Fruit fly (Drosophila melanogaster) whole organism, embryonic: Measurements from ENCODE around the gene ABCB7.

Experiments
- Atf-2 ChIP-seq: fragments of 200-800 bp; sonication (Bioruptor generic); optimal IDR thresholded peaks from 2 replicates; lab custom pipeline; 2016; ENCODE audit warnings: missing biosample characterization, missing genetic modification characterization
- BtbVII ChIP-seq: fragments of 200-800 bp; sonication (Bioruptor generic); optimal IDR thresholded peaks from 3 replicates; lab custom pipeline; 2017; ENCODE audit warnings: missing biosample characterization, mild to moderate bottlenecking, missing genetic modification characterization
- CG10147 ChIP-seq: fragments of 200-800 bp; sonication (Bioruptor generic); optimal IDR thresholded peaks from 2 replicates; lab custom pipeline; 2019; ENCODE audit warnings: missing biosample characterization, mild to moderate bottlenecking, missing genetic modification characterization, moderate library complexity
- CG10979 ChIP-seq: fragments of 200-800 bp; sonication (Bioruptor generic); optimal IDR thresholded peaks from 2 replicates; lab custom pipeline; 2018; ENCODE audit warnings: missing biosample characterization, mild to moderate bottlenecking, missing genetic modification characterization, moderate library complexity
- CG11247 ChIP-seq: fragments of 200-800 bp; sonication (Bioruptor generic); IDR thresholded peaks from 2 replicates; pipeline ENCODE4 v1.3.6; 2022; ENCODE audit warnings: missing biosample characterization, missing genetic modification characterization
- CG11456 ChIP-seq: fragments of 200-800 bp; sonication (Bioruptor generic); IDR thresholded peaks from 3 replicates; pipeline ENCODE4 v1.3.6; 2022; ENCODE audit warnings: missing biosample characterization, missing genetic modification characterization
- CG13287 ChIP-seq: fragments of 200-800 bp; sonication (Bioruptor generic); IDR thresholded peaks from 2 replicates; pipeline ENCODE4 v1.3.6; 2022; ENCODE audit warnings: missing biosample characterization, missing genetic modification characterization; ENCODE audit not compliant: partially characterized antibody
- CG16863 ChIP-seq: fragments of 200-800 bp; sonication (Bioruptor generic); optimal IDR thresholded peaks from 3 replicates; lab custom pipeline; 2016; ENCODE audit warnings: missing biosample characterization, missing genetic modification characterization
- CG1832 ChIP-seq: fragments of 200-800 bp; sonication (Bioruptor generic); optimal IDR thresholded peaks from 2 replicates; lab custom pipeline; 2017; ENCODE audit warnings: missing biosample characterization, mild to moderate bottlenecking, missing genetic modification characterization, inconsistent platforms
- CG18764 ChIP-seq: fragments of 200-800 bp; sonication (Bioruptor generic); optimal IDR thresholded peaks from 3 replicates; lab custom pipeline; 2016; ENCODE audit warnings: missing biosample characterization, missing genetic modification characterization
- CG2875 ChIP-seq: fragments of 200-800 bp; sonication (Bioruptor generic); optimal IDR thresholded peaks from 2 replicates; lab custom pipeline; 2017; ENCODE audit warnings: missing biosample characterization, mild to moderate bottlenecking, missing genetic modification characterization, missing genetic modification reagents
- CG31224 ChIP-seq: fragments of 200-800 bp; sonication (Bioruptor generic); IDR thresholded peaks from 2 replicates; pipeline ENCODE4 v1.3.6; 2022; ENCODE audit warnings: missing biosample characterization, missing genetic modification characterization
- CG3838 ChIP-seq: fragments of 200-800 bp; sonication (Bioruptor generic); optimal IDR thresholded peaks from 3 replicates; lab custom pipeline; 2016; ENCODE audit warnings: missing biosample characterization, missing genetic modification characterization
- CG43689 ChIP-seq: fragments of 200-800 bp; sonication (Bioruptor generic); IDR thresholded peaks from 2 replicates; pipeline ENCODE4 v1.3.6; 2022; ENCODE audit warnings: missing biosample characterization, missing genetic modification characterization
- CG4707 ChIP-seq: fragments of 200-800 bp; sonication (Bioruptor generic); optimal IDR thresholded peaks from 2 replicates; lab custom pipeline; 2018; ENCODE audit warnings: missing biosample characterization, mild to moderate bottlenecking, missing genetic modification characterization, moderate library complexity
- CG6791 ChIP-seq: fragments of 200-800 bp; sonication (Bioruptor generic); IDR thresholded peaks from 3 replicates; pipeline ENCODE4 v1.3.6; 2022; ENCODE audit warnings: missing biosample characterization, missing genetic modification characterization; ENCODE audit not compliant: partially characterized antibody
- CG8359 ChIP-seq: fragments of 200-800 bp; sonication (Bioruptor generic); optimal IDR thresholded peaks from 2 replicates; lab custom pipeline; 2017; ENCODE audit warnings: missing biosample characterization, mild to moderate bottlenecking, missing genetic modification characterization, borderline replicate concordance
- CG9437 ChIP-seq: fragments of 200-800 bp; sonication (Bioruptor generic); optimal IDR thresholded peaks from 2 replicates; lab custom pipeline; 2018; ENCODE audit warnings: missing biosample characterization, mild to moderate bottlenecking, missing genetic modification characterization
- CoRest ChIP-seq: fragments of 200-800 bp; sonication (Bioruptor generic); optimal IDR thresholded peaks from 3 replicates; lab custom pipeline; 2018; ENCODE audit warnings: missing biosample characterization, mild to moderate bottlenecking, missing genetic modification characterization, moderate library complexity
- D19B ChIP-seq: fragments of 200-800 bp; sonication (Bioruptor generic); optimal IDR thresholded peaks from 2 replicates; lab custom pipeline; 2017; ENCODE audit warnings: missing biosample characterization, mild to moderate bottlenecking, missing genetic modification characterization
- Dbx ChIP-seq: fragments of 200-800 bp; sonication (Bioruptor generic); IDR thresholded peaks from 3 replicates; pipeline ENCODE4 v1.3.6; 2022; ENCODE audit warnings: missing biosample characterization, missing genetic modification characterization
- Drgx ChIP-seq: fragments of 200-800 bp; sonication (Bioruptor generic); IDR thresholded peaks from 2 replicates; pipeline ENCODE4 v1.3.6; 2022; ENCODE audit warnings: missing biosample characterization, missing genetic modification characterization
- GATAe ChIP-seq: fragments of 200-800 bp; sonication (Bioruptor generic); conservative IDR thresholded peaks from 2 replicates; pipeline ENCODE4 v1.3.6; 2022; ENCODE audit warnings: missing biosample characterization, missing genetic modification characterization
- H2.0 ChIP-seq: fragments of 200-800 bp; sonication (Bioruptor generic); IDR thresholded peaks from 2 replicates; pipeline ENCODE4 v1.3.6; 2022; ENCODE audit warnings: missing biosample characterization, missing genetic modification characterization
- Hr3 ChIP-seq: fragments of 200-800 bp; sonication (Bioruptor generic); optimal IDR thresholded peaks from 3 replicates; lab custom pipeline; 2016; ENCODE audit warnings: missing biosample characterization, missing genetic modification characterization
- Myb ChIP-seq: fragments of 200-800 bp; sonication (Bioruptor generic); optimal IDR thresholded peaks from 2 replicates; lab custom pipeline; 2016; ENCODE audit warnings: missing biosample characterization, missing genetic modification characterization
- Neu2 ChIP-seq: fragments of 200-800 bp; sonication (Bioruptor generic); optimal IDR thresholded peaks from 3 replicates; lab custom pipeline; 2016; ENCODE audit warnings: missing biosample characterization, missing genetic modification characterization, borderline replicate concordance
- amos ChIP-seq: fragments of 200-800 bp; sonication (Bioruptor generic); IDR thresholded peaks from 2 replicates; pipeline ENCODE4 v1.3.6; 2022; ENCODE audit warnings: missing biosample characterization, missing genetic modification characterization; ENCODE audit not compliant: partially characterized antibody
- ap ChIP-seq: fragments of 200-800 bp; sonication (Bioruptor generic); IDR thresholded peaks from 2 replicates; pipeline ENCODE4 v1.3.6; 2022; ENCODE audit warnings: missing biosample characterization, missing genetic modification characterization
- ara ChIP-seq: fragments of 200-800 bp; sonication (Bioruptor generic); IDR thresholded peaks from 2 replicates; pipeline ENCODE4 v1.3.6; 2022; ENCODE audit warnings: missing biosample characterization, missing genetic modification characterization
- ato ChIP-seq: fragments of 200-800 bp; sonication (Bioruptor generic); IDR thresholded peaks from 2 replicates; pipeline ENCODE4 v1.3.6; 2022; ENCODE audit warnings: missing biosample characterization, missing genetic modification characterization; ENCODE audit not compliant: partially characterized antibody
- bigmax ChIP-seq: fragments of 200-800 bp; sonication (Bioruptor generic); optimal IDR thresholded peaks from 2 replicates; lab custom pipeline; 2018; ENCODE audit warnings: missing biosample characterization, mild to moderate bottlenecking, missing genetic modification characterization
- cwo ChIP-seq: fragments of 200-800 bp; sonication (Bioruptor generic); optimal IDR thresholded peaks from 3 replicates; lab custom pipeline; 2017; ENCODE audit warnings: missing biosample characterization, missing genetic modification characterization, mild to moderate bottlenecking, moderate library complexity, missing genetic modification reagents
- dpn ChIP-seq, 2 experiments: fragments of 200-800 bp; sonication (Bioruptor generic); optimal IDR thresholded peaks; 3 replicates each; lab custom pipeline; 2016; ENCODE audit warnings: missing biosample characterization in 2 of 2, missing genetic modification characterization in 2 of 2
- emc ChIP-seq: fragments of 200-800 bp; sonication (Bioruptor generic); optimal IDR thresholded peaks from 2 replicates; lab custom pipeline; 2016; ENCODE audit warnings: missing biosample characterization, missing genetic modification characterization
- ind ChIP-seq: fragments of 200-800 bp; sonication (Bioruptor generic); optimal IDR thresholded peaks from 3 replicates; lab custom pipeline; 2016; ENCODE audit warnings: missing biosample characterization, missing genetic modification characterization
- kni ChIP-seq: fragments of 200-800 bp; sonication (Bioruptor generic); optimal IDR thresholded peaks from 3 replicates; lab custom pipeline; 2017; ENCODE audit warnings: mild to moderate bottlenecking, missing biosample characterization, missing genetic modification reagents, missing genetic modification characterization
- lola ChIP-seq, 3 experiments: fragments of >200 bp in 2 of 3; fragments of 200-800 bp in 1 of 3; sonication (Bioruptor generic) in 1 of 3; optimal IDR thresholded peaks; 2 replicates each; lab custom pipeline; 2017 to 2019; ENCODE audit warnings: missing biosample characterization in 3 of 3, missing genetic modification characterization in 3 of 3, mild to moderate bottlenecking in 1 of 3, moderate library complexity in 1 of 3
- mld ChIP-seq: fragments of 200-800 bp; sonication (Bioruptor generic); IDR thresholded peaks from 3 replicates; pipeline ENCODE4 v1.3.6; 2022; ENCODE audit warnings: missing biosample characterization, missing genetic modification characterization; ENCODE audit not compliant: partially characterized antibody
- nom ChIP-seq: fragments of 200-800 bp; sonication (Bioruptor generic); optimal IDR thresholded peaks from 2 replicates; lab custom pipeline; 2017; ENCODE audit warnings: missing biosample characterization, missing genetic modification characterization, mild to moderate bottlenecking, moderate library complexity, missing genetic modification reagents
- org-1 ChIP-seq: fragments of 200-800 bp; sonication (Bioruptor generic); optimal IDR thresholded peaks from 2 replicates; lab custom pipeline; 2017; ENCODE audit warnings: missing biosample characterization, missing genetic modification characterization
- otp ChIP-seq: fragments of 200-800 bp; sonication (Bioruptor generic); IDR thresholded peaks from 3 replicates; pipeline ENCODE4, ENCODE4 v1.3.6; 2022; ENCODE audit warnings: missing biosample characterization, missing genetic modification characterization
- pum ChIP-seq: fragments of 200-800 bp; sonication (Bioruptor generic); optimal IDR thresholded peaks from 2 replicates; lab custom pipeline; 2016; ENCODE audit warnings: missing biosample characterization, missing genetic modification characterization
- repo ChIP-seq: fragments of 200-800 bp; sonication (Bioruptor generic); optimal IDR thresholded peaks from 2 replicates; lab custom pipeline; 2016; ENCODE audit warnings: missing biosample characterization, missing genetic modification characterization
- scrt ChIP-seq: fragments of 200-800 bp; sonication (Bioruptor generic); optimal IDR thresholded peaks from 2 replicates; lab custom pipeline; 2018; ENCODE audit warnings: missing biosample characterization, mild to moderate bottlenecking, missing genetic modification characterization, moderate library complexity
- stc ChIP-seq: fragments of 200-800 bp; sonication (Bioruptor generic); IDR thresholded peaks from 2 replicates; pipeline ENCODE4 v1.3.6; 2022; ENCODE audit warnings: missing biosample characterization, missing genetic modification characterization
- sug ChIP-seq: fragments of 200-800 bp; optimal IDR thresholded peaks from 2 replicates; lab custom pipeline; 2019; ENCODE audit warnings: missing biosample characterization, mild to moderate bottlenecking, missing genetic modification characterization, moderate library complexity
- tgo ChIP-seq: fragments of 200-800 bp; sonication (Bioruptor generic); IDR thresholded peaks from 3 replicates; pipeline ENCODE4 v1.3.6; 2022; ENCODE audit warnings: missing biosample characterization, missing genetic modification characterization
- trh ChIP-seq: fragments of 200-800 bp; sonication (Bioruptor generic); optimal IDR thresholded peaks from 2 replicates; lab custom pipeline; 2016; ENCODE audit warnings: missing biosample characterization, missing genetic modification characterization
- zen ChIP-seq: fragments of 200-800 bp; sonication (Bioruptor generic); optimal IDR thresholded peaks from 3 replicates; lab custom pipeline; 2018; ENCODE audit warnings: missing biosample characterization, mild to moderate bottlenecking, missing genetic modification characterization, moderate library complexity

ABCB7 gene

dm6 chr3L:1609611-1610010 lies 8.6 kb upstream of the ABCB7 start (continued):
- TF ChIP-seq CG11456 (GFP tag; lab: Robert Waterston, UW) (peak; percentile 38; the same call in 1 of the 3 replicates), tgo (peak; percentile 41; the same call in 1 of the 3 replicates), CG2875 (GFP tag; lab: Kevin White, UChicago) (no peak), CG6791 (GFP tag; lab: Robert Waterston, UW) (no peak), ap (GFP tag; lab: Robert Waterston, UW) (no peak), D19B (GFP tag; lab: Kevin White, UChicago) (peak; percentile 34), ara (no peak), CG8359 (GFP tag; lab: Kevin White, UChicago) (no peak), BtbVII (GFP tag; lab: Kevin White, UChicago) (peak; percentile 52), emc (GFP tag; lab: Kevin White, UChicago) (no peak), sug (no peak), H2.0 (peak; percentile 37; the same call in 1 of the 2 replicates), Neu2 (GFP tag; lab: Kevin White, UChicago) (no peak), CG13287 (GFP tag; lab: Robert Waterston, UW) (no peak), bigmax (GFP tag; lab: Kevin White, UChicago) (no peak), dpn (GFP tag; optimal IDR thresholded peaks at IDR 0.05; lab: Kevin White, UChicago) (peak; percentile 45 to 58), Myb (GFP tag; lab: Kevin White, UChicago) (no peak), repo (GFP tag; lab: Kevin White, UChicago) (no peak), ato (no peak), cwo (GFP tag; lab: Kevin White, UChicago) (peak; percentile 32), scrt (no peak), CG18764 (GFP tag; lab: Kevin White, UChicago) (no peak), ind (GFP tag; lab: Kevin White, UChicago) (peak; percentile 48), Atf-2 (no peak), zen (no peak), org-1 (GFP tag; lab: Kevin White, UChicago) (no peak), CG11247 (GFP tag; lab: Robert Waterston, UW) (no peak), CG16863 (peak; percentile 19), GATAe (GFP tag; lab: Robert Waterston, UW) (no peak), Hr3 (GFP tag; lab: Kevin White, UChicago) (no peak), CG10147 (peak; percentile 66), CG43689 (GFP tag; lab: Robert Waterston, UW) (no peak), pum (no peak), CG3838 (GFP tag; lab: Kevin White, UChicago) (no peak), Dbx (peak; percentile 79), CoRest (tag; lab: Kevin White, UChicago) (peak; percentile 62), kni (GFP tag; lab: Kevin White, UChicago) (no peak), CG9437 (peak; percentile 4), lola (GFP tag; optimal IDR thresholded peaks at IDR 0.05; lab: Kevin White, UChicago) (no peak), nom (no peak), mld (no peak), otp (GFP tag; lab: Robert Waterston, UW) (no peak), CG4707 (GFP tag; lab: Kevin White, UChicago) (no peak), CG31224 (peak; percentile 57), CG10979 (tag; lab: Kevin White, UChicago) (no peak), CG1832 (GFP tag; lab: Kevin White, UChicago) (no peak), stc (no peak), trh (GFP tag; lab: Kevin White, UChicago) (no peak), amos (GFP tag; lab: Robert Waterston, UW) (no peak), Drgx (0 out of 2 replicates have a peak, but pooled peaks have one; percentile 44)
